Worm (Caenorhabditis elegans): Measurements from ENCODE around the gene srh-219.

srh-219 gene

ce11 chrV:15529069-15529468, 33.8 kb downstream of the srh-219 start, which contains the start of gene srh-276:
TSS of gene srh-276 (plus strand) at chrV:15529369.
- no peak for TF ChIP-seq unc-62 (GFP tag; optimal IDR thresholded peaks at IDR 0.05)

ce11 chrV:15533096-15533495, 37.8 kb downstream of the srh-219 start, which contains the start of gene F21A3.11:
TSS of gene F21A3.11 (minus strand) at chrV:15533212.
- TF ChIP-seq unc-62 (GFP tag; optimal IDR thresholded peaks at IDR 0.05), result no peak

ce11 chrV:15533864-15534263, 38.6 kb downstream of the srh-219 start, which contains the start of gene F21A3.2:
TSS of gene F21A3.2 (minus strand) at chrV:15533964.
- TF ChIP-seq unc-62 (GFP tag; optimal IDR thresholded peaks at IDR 0.05), result no peak

ce11 chrV:15536320-15536719, 41.1 kb downstream of the srh-219 start, which contains the start of gene F21A3.4:
TSS of gene F21A3.4 (plus strand) at chrV:15536620.
- no peak for TF ChIP-seq unc-62 (GFP tag; optimal IDR thresholded peaks at IDR 0.05)

ce11 chrV:15537923-15538322, 42.7 kb downstream of the srh-219 start, which contains the start of gene prde-1:
TSS of gene prde-1 (plus strand) at chrV:15538244.
- no peak for TF ChIP-seq unc-62 (GFP tag; optimal IDR thresholded peaks at IDR 0.05)

ce11 chrV:15543252-15543651, 48.0 kb downstream of the srh-219 start:
- no peak for TF ChIP-seq unc-62 (GFP tag; optimal IDR thresholded peaks at IDR 0.05)

- TF ChIP-seq unc-62 (GFP tag; optimal IDR thresholded peaks at IDR 0.05), result no peak
These were observed 49.6 kb downstream of the srh-219 start, which contains the start of gene glb-14 for ce11 chrV:15544898-15545297. TSS of gene glb-14 (minus strand) at chrV:15544994.

All from whole organism, dauer.